Fruit fly (Drosophila melanogaster) S2 (cell line): Measurements from ENCODE around the gene Cpsf73.

Source experiments
- CG8478 ChIP-seq: fragments of >200 bp; optimal IDR thresholded peaks from 2 replicates; lab custom pipeline; 2018
- CTCF ChIP-seq, 2 experiments: fragments of >200 bp; optimal IDR thresholded peaks; 2 replicates each; lab custom pipeline; 2018

dm6 chr3R:18616007-18616406, 47.3 kb downstream of the Cpsf73 start:
- no peak for TF ChIP-seq CG8478 (lab: Kevin White, UChicago)
- TF ChIP-seq CTCF (optimal IDR thresholded peaks at IDR 0.05; lab: Kevin White, UChicago) = no peak
